Worm (Caenorhabditis elegans): ENCODE results near the gene dur-1.
A peak's percentile ranks its signal among the peaks of the same experiment; 100 is the strongest.

The dur-1 gene

ce11 chrIV:9933580-9933979 lies 5.5 kb upstream of the dur-1 start, which contains the start of gene spe-29:
spe-29 (plus strand) TSS chrIV:9933880.
- no peak for TF ChIP-seq skn-1 (tag; optimal IDR thresholded peaks at IDR 0.05)
- TF ChIP-seq efl-1 (optimal IDR thresholded peaks at IDR 0.05), result no peak
- peak in 1 of 2 experiments; percentile 1 for TF ChIP-seq efl-1 (GFP tag; optimal IDR thresholded peaks at IDR 0.05 in 1 of 2)

ce11 chrIV:9932055-9932454 lies 4.0 kb upstream of the dur-1 start, which contains the start of the genes trmt-10A and F25H8.2:
trmt-10A (minus strand) TSS chrIV:9932213.
F25H8.2 (plus strand) TSS chrIV:9932235.
- TF ChIP-seq isw-1 (GFP tag; IDR thresholded peaks at IDR 0.05) (no peak), unc-30 (tag; optimal IDR thresholded peaks at IDR 0.05) (no peak), fkh-4 (tag; optimal IDR thresholded peaks at IDR 0.05; ENCODE audit: borderline replicate concordance) (no peak), lsy-2 (tag; optimal IDR thresholded peaks at IDR 0.05) (peak; percentile 34 to 83), mab-9 (GFP tag; IDR thresholded peaks at IDR 0.05) (no peak), pax-3 (tag; optimal IDR thresholded peaks at IDR 0.05) (no peak), ceh-63 (GFP tag; optimal IDR thresholded peaks at IDR 0.05) (no peak), fkh-10 (GFP tag; optimal IDR thresholded peaks at IDR 0.05) (no peak), elt-2 (tag; optimal IDR thresholded peaks at IDR 0.05) (no peak), nhr-71 (tag; optimal IDR thresholded peaks at IDR 0.05) (peak; percentile 36), hlh-17 (GFP tag; optimal IDR thresholded peaks at IDR 0.05; ENCODE audit: borderline replicate concordance) (no peak), C04F5.9 (tag; optimal IDR thresholded peaks at IDR 0.05) (no peak), lin-35 (GFP tag; optimal IDR thresholded peaks at IDR 0.05) (peak; percentile 62 to 79), blmp-1 (tag; optimal IDR thresholded peaks at IDR 0.05) (no peak), unc-130 (tag; optimal IDR thresholded peaks at IDR 0.05) (no peak), sptf-1 (tag; optimal IDR thresholded peaks at IDR 0.05) (no peak), nhr-28 (tag; optimal IDR thresholded peaks at IDR 0.05) (no peak), ztf-11 (tag; optimal IDR thresholded peaks at IDR 0.05) (no peak), hpl-2 (GFP tag; optimal IDR thresholded peaks at IDR 0.05) (no peak), ceh-88 (GFP tag; IDR thresholded peaks at IDR 0.05) (no peak), jun-1 (tag; optimal IDR thresholded peaks at IDR 0.05) (no peak), egl-13 (tag; optimal IDR thresholded peaks at IDR 0.05) (no peak), nhr-85 (tag) (no peak), nhr-77 (tag; optimal IDR thresholded peaks at IDR 0.05) (no peak), nhr-84 (tag; optimal IDR thresholded peaks at IDR 0.05) (no peak), swsn-7 (tag; optimal IDR thresholded peaks at IDR 0.05) (no peak), nhr-19 (GFP tag; conservative IDR thresholded peaks at IDR 0.05) (no peak), vab-15 (tag; optimal IDR thresholded peaks at IDR 0.05) (no peak), alr-1 (tag; optimal IDR thresholded peaks at IDR 0.05; ENCODE audit: borderline replicate concordance) (no peak), irx-1 (tag; optimal IDR thresholded peaks at IDR 0.05) (no peak), zip-4 (GFP tag; optimal IDR thresholded peaks at IDR 0.05) (no peak), aly-2 (tag; optimal IDR thresholded peaks at IDR 0.05) (no peak), C34B4.2 (tag; optimal IDR thresholded peaks at IDR 0.05) (no peak), C16A3.4 (tag; optimal IDR thresholded peaks at IDR 0.05) (peak; percentile 67), unc-86 (tag; optimal IDR thresholded peaks at IDR 0.05) (no peak), ztf-4 (tag; optimal IDR thresholded peaks at IDR 0.05) (no peak), hlh-4 (tag; optimal IDR thresholded peaks at IDR 0.05) (no peak), unc-98 (GFP tag; IDR thresholded peaks at IDR 0.05) (no peak), nhr-237 (tag; optimal IDR thresholded peaks at IDR 0.05) (no peak), efl-1 (optimal IDR thresholded peaks at IDR 0.05) (peak; percentile 47 to 54), efl-1 (GFP tag; optimal IDR thresholded peaks at IDR 0.05 in 1 of 2) (peak; percentile 62 to 91), nhr-11 (tag; optimal IDR thresholded peaks at IDR 0.05) (no peak), ama-1 (optimal IDR thresholded peaks at IDR 0.05) (no peak), nhr-90 (tag; optimal IDR thresholded peaks at IDR 0.05; ENCODE audit: poor library complexity) (no peak), aha-1 (tag; optimal IDR thresholded peaks at IDR 0.05) (no peak), Y116A8C.19 (tag; optimal IDR thresholded peaks at IDR 0.05; ENCODE audit: borderline replicate concordance) (no peak), elt-3 (tag; optimal IDR thresholded peaks at IDR 0.05) (peak in 1 of 6 experiments; percentile 50), sox-4 (tag; optimal IDR thresholded peaks at IDR 0.05) (no peak), F16B12.6 (tag; optimal IDR thresholded peaks at IDR 0.05) (peak; percentile 3), xbp-1 (tag; optimal IDR thresholded peaks at IDR 0.05) (peak; percentile 13), tlp-1 (tag; optimal IDR thresholded peaks at IDR 0.05) (no peak), unc-62 (GFP tag; optimal IDR thresholded peaks at IDR 0.05) (no peak)

All from whole organism, L1 larva.